Worm (Caenorhabditis elegans) whole organism, late embryonic: ENCODE data around the gene ost-1.

ENCODE experiments used
- C38D4.7 ChIP-seq: fragments of 200-800 bp; sonication (Bioruptor generic); optimal IDR thresholded peaks from 2 replicates; lab custom pipeline; 2018; ENCODE audit warnings: mild to moderate bottlenecking, missing genetic modification characterization, moderate library complexity, missing compliant biosample characterization
- K02D7.2 ChIP-seq: sonication (generic microtip); optimal IDR thresholded peaks from 2 replicates; lab custom pipeline; 2017; ENCODE audit warnings: mild to moderate bottlenecking, missing genetic modification characterization, missing compliant biosample characterization
- T23F11.4 ChIP-seq: fragments of 200-800 bp; sonication (Bioruptor generic); optimal IDR thresholded peaks from 2 replicates; lab custom pipeline; 2018; ENCODE audit warnings: mild to moderate bottlenecking, missing genetic modification characterization, missing compliant biosample characterization
- Y22D7AL.16 ChIP-seq: sonication (generic microtip); optimal IDR thresholded peaks from 2 replicates; lab custom pipeline; 2016; ENCODE audit warnings: missing genetic modification characterization, missing compliant biosample characterization
- ama-1 ChIP-seq: fragments of 150-350 bp; optimal IDR thresholded peaks from 2 replicates; lab custom pipeline; 2014
- ceh-14 ChIP-seq: sonication (generic microtip); optimal IDR thresholded peaks from 2 replicates; lab custom pipeline; 2016; ENCODE audit warnings: missing genotype, missing genetic modification characterization, missing compliant biosample characterization
- ceh-24 ChIP-seq: sonication (generic microtip); optimal IDR thresholded peaks from 2 replicates; lab custom pipeline; 2016; ENCODE audit warnings: mild to moderate bottlenecking, missing genetic modification characterization, missing compliant biosample characterization
- ceh-30 ChIP-seq: fragments of 150-350 bp; optimal IDR thresholded peaks from 2 replicates; lab custom pipeline; 2014; ENCODE audit warnings: missing biosample characterization, missing genetic modification characterization
- ceh-45 ChIP-seq: fragments of 200-800 bp; sonication (Bioruptor generic); IDR thresholded peaks from 2 replicates; pipeline ENCODE4 v1.3.6; 2022; ENCODE audit warnings: missing genetic modification reagents, missing genetic modification characterization, missing compliant biosample characterization
- ceh-6 ChIP-seq: fragments of 200-800 bp; sonication (Bioruptor generic); optimal IDR thresholded peaks from 2 replicates; lab custom pipeline; 2018; ENCODE audit warnings: mild to moderate bottlenecking, missing genetic modification characterization, missing compliant biosample characterization
- che-1 ChIP-seq: sonication (generic microtip); optimal IDR thresholded peaks from 2 replicates; lab custom pipeline; 2016; ENCODE audit warnings: mild to moderate bottlenecking, missing genetic modification characterization, missing compliant biosample characterization
- dmd-4 ChIP-seq: sonication (generic microtip); optimal IDR thresholded peaks from 2 replicates; lab custom pipeline; 2016; ENCODE audit warnings: borderline replicate concordance, missing genetic modification characterization, missing compliant biosample characterization
- elt-2 ChIP-seq: sonication (generic microtip); optimal IDR thresholded peaks from 2 replicates; lab custom pipeline; 2016; ENCODE audit warnings: missing genetic modification reagents, missing genetic modification characterization, missing compliant biosample characterization
- ets-4 ChIP-seq: sonication (generic microtip); optimal IDR thresholded peaks from 2 replicates; lab custom pipeline; 2016; ENCODE audit warnings: missing genetic modification characterization, missing compliant biosample characterization
- eyg-1 ChIP-seq: sonication (generic microtip); optimal IDR thresholded peaks from 2 replicates; lab custom pipeline; 2016; ENCODE audit warnings: missing genotype, missing genetic modification characterization, missing compliant biosample characterization
- gmeb-2 ChIP-seq: sonication (generic microtip); optimal IDR thresholded peaks from 2 replicates; lab custom pipeline; 2016; ENCODE audit warnings: missing genetic modification characterization, inconsistent platforms, missing compliant biosample characterization
- hlh-6 ChIP-seq: sonication (generic microtip); optimal IDR thresholded peaks from 2 replicates; lab custom pipeline; 2016; ENCODE audit warnings: missing genotype, missing genetic modification characterization, missing compliant biosample characterization
- lim-6 ChIP-seq: sonication (generic microtip); optimal IDR thresholded peaks from 2 replicates; lab custom pipeline; 2016; ENCODE audit warnings: missing genetic modification characterization, missing compliant biosample characterization
- lin-11 ChIP-seq: fragments of 200-800 bp; sonication (Bioruptor generic); optimal IDR thresholded peaks from 2 replicates; lab custom pipeline; 2018; ENCODE audit warnings: mild to moderate bottlenecking, missing genetic modification characterization, missing compliant biosample characterization
- mec-3 ChIP-seq: sonication (generic microtip); optimal IDR thresholded peaks from 2 replicates; lab custom pipeline; 2016; ENCODE audit warnings: borderline replicate concordance, missing genetic modification characterization, missing compliant biosample characterization
- nhr-232 ChIP-seq: sonication (generic microtip); optimal IDR thresholded peaks from 2 replicates; lab custom pipeline; 2016; ENCODE audit warnings: missing genetic modification characterization, missing compliant biosample characterization
- odd-2 ChIP-seq: sonication (generic microtip); optimal IDR thresholded peaks from 2 replicates; lab custom pipeline; 2017; ENCODE audit warnings: antibody characterized with exemption, mild to moderate bottlenecking, missing genetic modification characterization, missing compliant biosample characterization
- pat-9 ChIP-seq: fragments of 200-800 bp; sonication (Bioruptor generic); optimal IDR thresholded peaks from 2 replicates; lab custom pipeline; 2018; ENCODE audit warnings: mild to moderate bottlenecking, missing genetic modification characterization, moderate library complexity, missing compliant biosample characterization
- pha-2 ChIP-seq: sonication (generic microtip); optimal IDR thresholded peaks from 2 replicates; lab custom pipeline; 2017; ENCODE audit warnings: mild to moderate bottlenecking, missing genetic modification characterization, missing compliant biosample characterization
- pros-1 ChIP-seq: fragments of 150-350 bp; optimal IDR thresholded peaks from 2 replicates; lab custom pipeline; 2014; ENCODE audit warnings: missing biosample characterization, missing genetic modification reagents, missing genetic modification characterization
- ref-2 ChIP-seq: sonication (generic microtip); optimal IDR thresholded peaks from 2 replicates; lab custom pipeline; 2016; ENCODE audit warnings: missing genetic modification characterization, missing compliant biosample characterization
- rnt-1 ChIP-seq: sonication (generic microtip); optimal IDR thresholded peaks from 2 replicates; lab custom pipeline; 2016; ENCODE audit warnings: missing genetic modification characterization, missing compliant biosample characterization
- sox-2 ChIP-seq: fragments of 200-800 bp; sonication (Bioruptor generic); IDR thresholded peaks from 2 replicates; pipeline ENCODE4 v1.3.6; 2022; ENCODE audit warnings: missing genetic modification reagents, missing genetic modification characterization, missing compliant biosample characterization
- unc-3 ChIP-seq, 2 experiments: fragments of 200-800 bp in 1 of 2; sonication (Bioruptor generic) in 1 of 2; sonication (generic microtip) in 1 of 2; conservative IDR thresholded peaks in 1 of 2; optimal IDR thresholded peaks in 1 of 2; 2 replicates each; pipeline versions ENCODE4 v1.3.6 to Lab custom; 2016 to 2022; ENCODE audit warnings: missing compliant biosample characterization in 2 of 2, missing genetic modification characterization in 2 of 2, missing genetic modification reagents in 1 of 2
- unc-42 ChIP-seq: sonication (generic microtip); optimal IDR thresholded peaks from 2 replicates; lab custom pipeline; 2016; ENCODE audit warnings: missing genotype, missing genetic modification characterization, missing compliant biosample characterization
- unc-86 ChIP-seq: sonication (generic microtip); optimal IDR thresholded peaks from 2 replicates; lab custom pipeline; 2016; ENCODE audit warnings: missing genetic modification characterization, missing compliant biosample characterization
- zip-5 ChIP-seq: sonication (generic microtip); optimal IDR thresholded peaks from 2 replicates; lab custom pipeline; 2016; ENCODE audit warnings: missing genetic modification characterization, missing compliant biosample characterization

The ost-1 gene

ce11 chrIV:1148425-1149151 lies 41.4 kb downstream of the ost-1 start:
- TF ChIP-seq pat-9 (tag; lab: Kevin White, UChicago) (no peak), elt-2 (peak; percentile 61), K02D7.2 (tag; lab: Kevin White, UChicago) (no peak)

DNA sequence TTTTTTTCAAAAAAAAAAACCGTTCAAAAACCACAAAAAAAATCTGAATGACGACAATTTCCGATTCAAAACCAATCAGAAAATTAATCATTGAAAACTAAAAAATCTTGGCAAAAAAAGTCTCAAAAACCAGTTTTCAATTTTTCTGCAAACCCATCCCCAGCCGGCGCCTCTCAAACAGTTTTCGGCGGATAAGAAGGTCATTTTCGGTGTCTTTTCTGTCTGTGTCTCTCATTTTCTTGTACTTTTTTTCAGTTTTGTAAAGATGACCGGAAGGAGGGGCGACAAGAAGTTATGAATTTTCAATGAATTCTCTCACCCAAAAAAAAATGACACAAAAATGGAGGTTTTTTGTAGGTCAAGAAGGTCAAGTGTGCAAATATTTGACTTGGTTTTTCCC lies 48.0 kb downstream of the ost-1 start:
- TF ChIP-seq Y22D7AL.16 (no peak), eyg-1 (tag; lab: Kevin White, UChicago) (no peak), pha-2 (no peak), ceh-30 (no peak), lin-11 (tag; lab: Kevin White, UChicago) (no peak), ets-4 (tag; lab: Kevin White, UChicago) (no peak), unc-86 (tag; lab: Kevin White, UChicago) (no peak), ceh-14 (tag; lab: Kevin White, UChicago) (no peak), ama-1 (no peak), unc-3 (GFP tag; conservative IDR thresholded peaks at IDR 0.05; lab: Robert Waterston, UW) (no peak), unc-3 (tag; optimal IDR thresholded peaks at IDR 0.05; lab: Kevin White, UChicago) (no peak), dmd-4 (no peak), ceh-6 (GFP tag; lab: Kevin White, UChicago) (no peak), hlh-6 (no peak), sox-2 (GFP tag; lab: Robert Waterston, UW) (no peak)

DNA sequence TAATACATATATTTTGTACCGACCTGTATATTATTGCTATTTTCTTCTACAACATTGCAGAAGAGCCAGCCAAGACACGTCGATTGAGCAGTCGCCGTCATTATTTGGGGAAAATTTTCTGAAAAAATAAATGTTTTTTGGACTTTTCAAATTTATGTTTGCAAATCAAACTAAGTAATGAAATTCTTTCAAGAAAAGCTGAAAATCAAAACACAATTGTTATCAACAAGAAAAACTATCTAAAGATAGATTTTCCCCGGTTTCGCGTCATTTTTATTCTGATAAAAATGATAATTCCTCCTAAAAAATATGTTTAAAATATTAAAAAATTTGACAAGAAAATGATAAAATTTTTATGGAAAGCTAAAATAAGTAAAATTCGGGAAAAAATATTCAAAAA lies 50.7 kb downstream of the ost-1 start, which contains the start of gene C50A2.3:
C50A2.3 (minus strand) TSS at position 101 of the 400 bp plus-strand sequence.
- TF ChIP-seq che-1 (no peak), dmd-4 (no peak), lim-6 (tag; lab: Kevin White, UChicago) (no peak), hlh-6 (no peak), pros-1 (tag; lab: Kevin White, UChicago) (no peak), nhr-232 (tag; lab: Kevin White, UChicago) (no peak), ceh-14 (tag; lab: Kevin White, UChicago) (no peak), rnt-1 (tag; lab: Kevin White, UChicago) (no peak), ceh-45 (GFP tag; lab: Robert Waterston, UW) (no peak), ceh-30 (no peak), elt-2 (no peak), mec-3 (tag; lab: Kevin White, UChicago) (no peak), C38D4.7 (no peak), ceh-24 (no peak)
- TF ChIP-seq, all 69 proteins: peak for 0

DNA sequence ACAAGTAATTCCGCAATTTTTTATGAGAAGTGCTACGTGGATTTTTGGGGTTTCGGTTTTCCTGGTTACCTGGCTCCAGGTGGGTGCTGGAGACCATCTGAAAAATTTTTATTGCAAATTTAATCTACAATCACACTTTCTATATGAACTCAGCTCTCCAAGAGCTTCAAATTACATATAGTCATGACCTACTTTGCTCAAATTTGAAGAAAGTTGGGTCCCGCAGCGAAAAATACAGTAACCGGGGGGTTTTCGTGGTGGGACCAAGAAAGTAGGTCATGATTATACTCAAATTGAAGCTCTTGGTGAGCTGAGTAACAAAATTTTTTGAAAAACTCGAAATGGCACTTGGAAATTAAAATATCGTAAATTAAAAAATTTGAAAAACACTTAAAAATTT lies 53.2 kb downstream of the ost-1 start, which contains the start of gene ets-8:
ets-8 (minus strand) TSS at position 101 of the 400 bp plus-strand sequence.
- TF ChIP-seq pros-1 (tag; lab: Kevin White, UChicago) (no peak), odd-2 (tag; lab: Kevin White, UChicago) (no peak), zip-5 (tag; lab: Kevin White, UChicago) (no peak), T23F11.4 (GFP tag; lab: Kevin White, UChicago) (no peak), unc-42 (no peak), ref-2 (tag; lab: Kevin White, UChicago) (no peak), gmeb-2 (tag; lab: Kevin White, UChicago) (no peak)
